Worm (Caenorhabditis elegans): Measurements from ENCODE around the gene cutl-16.

The cutl-16 gene

DNA sequence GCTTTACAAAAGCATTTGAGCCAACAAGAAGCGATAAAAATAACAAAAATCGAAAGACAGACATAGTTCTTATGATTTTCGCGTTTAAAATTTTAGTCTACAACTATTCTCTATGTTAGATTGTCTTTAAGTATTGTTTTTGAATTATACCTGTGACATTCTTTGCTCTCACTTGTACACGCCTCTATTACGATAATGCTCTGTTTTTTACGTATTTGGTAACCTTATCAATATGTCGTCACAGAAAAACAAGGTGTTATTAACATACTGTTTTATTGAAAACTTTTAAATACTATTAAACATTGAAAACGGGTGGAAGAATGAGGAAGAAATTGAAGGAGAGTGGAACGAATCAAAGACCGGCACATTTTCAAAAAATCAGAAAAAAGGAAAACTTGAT is 33.9 kb upstream of the cutl-16 start, which contains the start of gene spp-11:
Gene spp-11, minus strand, starts transcription at position 101 of the 400 bp plus-strand sequence.
- TF ChIP-seq nhr-90 (tag; optimal IDR thresholded peaks at IDR 0.05; ENCODE audit: poor library complexity) = no peak

DNA sequence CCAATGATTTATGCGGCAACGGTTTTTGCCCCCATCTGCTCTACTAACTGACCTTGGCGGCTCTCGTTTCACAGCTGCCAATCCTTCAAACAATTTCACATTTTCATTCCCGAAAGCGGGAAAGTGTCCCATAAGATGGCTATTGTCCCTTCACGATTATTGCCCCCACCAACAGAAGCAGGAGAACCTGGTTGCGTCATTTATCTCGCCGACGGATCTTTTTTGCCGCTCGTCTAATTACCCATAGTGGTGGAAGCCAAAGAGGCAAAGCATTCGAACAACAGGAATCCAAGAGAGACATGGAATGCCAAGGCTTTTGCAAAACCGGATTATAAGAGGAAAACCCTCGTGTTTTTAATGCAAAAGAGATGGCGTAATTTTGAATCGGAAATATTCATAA is 32.1 kb upstream of the cutl-16 start:
- TF ChIP-seq Y116A8C.19 (tag; optimal IDR thresholded peaks at IDR 0.05; ENCODE audit: borderline replicate concordance) (no peak), lin-39 (tag; optimal IDR thresholded peaks at IDR 0.05) (no peak), efl-3 (GFP tag; optimal IDR thresholded peaks at IDR 0.05) (no peak), egl-27 (tag; optimal IDR thresholded peaks at IDR 0.05) (no peak), blmp-1 (tag; optimal IDR thresholded peaks at IDR 0.05) (peak; percentile 45)

DNA sequence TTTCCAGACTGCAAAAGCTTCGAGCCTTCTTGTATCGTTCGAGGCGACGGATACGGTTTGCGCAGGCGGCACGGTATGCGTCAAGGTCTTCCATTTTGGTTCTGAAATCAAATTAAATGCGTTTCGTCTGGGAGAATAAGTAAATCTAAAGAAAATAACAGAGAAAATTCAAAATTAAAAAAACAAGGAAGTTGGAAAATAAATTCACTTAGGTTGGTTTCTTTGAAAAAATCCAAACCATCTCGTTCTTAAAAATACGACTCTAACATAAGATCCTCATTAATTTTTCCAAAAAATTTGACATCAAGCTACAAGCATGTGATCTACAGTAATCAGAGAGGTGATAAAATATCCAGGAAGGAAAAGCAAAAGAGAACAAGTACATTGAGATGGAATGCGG is 31.0 kb upstream of the cutl-16 start, which contains the start of gene T25D10.4:
Gene T25D10.4, minus strand, starts transcription at position 101 of the 400 bp plus-strand sequence.
- TF ChIP-seq snu-23 (GFP tag; optimal IDR thresholded peaks at IDR 0.05) (no peak), mef-2 (tag; optimal IDR thresholded peaks at IDR 0.05) (no peak), hlh-17 (GFP tag; optimal IDR thresholded peaks at IDR 0.05; ENCODE audit: borderline replicate concordance) (no peak), dsc-1 (tag; optimal IDR thresholded peaks at IDR 0.05) (no peak), lsy-2 (tag; optimal IDR thresholded peaks at IDR 0.05) (no peak), pag-3 (tag; optimal IDR thresholded peaks at IDR 0.05; ENCODE audit: borderline replicate concordance, insufficient read depth) (no peak), unc-86 (tag; optimal IDR thresholded peaks at IDR 0.05) (no peak), xbp-1 (tag; optimal IDR thresholded peaks at IDR 0.05) (no peak), mdl-1 (tag; optimal IDR thresholded peaks at IDR 0.05) (no peak), efl-1 (optimal IDR thresholded peaks at IDR 0.05) (no peak), efl-1 (GFP tag; optimal IDR thresholded peaks at IDR 0.05 in 1 of 2) (no peak), aly-2 (tag; optimal IDR thresholded peaks at IDR 0.05) (no peak), blmp-1 (tag; optimal IDR thresholded peaks at IDR 0.05) (no peak), nhr-76 (tag; optimal IDR thresholded peaks at IDR 0.05) (no peak), ztf-11 (tag; optimal IDR thresholded peaks at IDR 0.05) (no peak), nhr-19 (GFP tag; conservative IDR thresholded peaks at IDR 0.05) (no peak), irx-1 (tag; optimal IDR thresholded peaks at IDR 0.05) (no peak), ets-5 (GFP tag; IDR thresholded peaks at IDR 0.05) (no peak), nhr-85 (tag) (no peak), mab-9 (GFP tag; IDR thresholded peaks at IDR 0.05) (no peak)

DNA sequence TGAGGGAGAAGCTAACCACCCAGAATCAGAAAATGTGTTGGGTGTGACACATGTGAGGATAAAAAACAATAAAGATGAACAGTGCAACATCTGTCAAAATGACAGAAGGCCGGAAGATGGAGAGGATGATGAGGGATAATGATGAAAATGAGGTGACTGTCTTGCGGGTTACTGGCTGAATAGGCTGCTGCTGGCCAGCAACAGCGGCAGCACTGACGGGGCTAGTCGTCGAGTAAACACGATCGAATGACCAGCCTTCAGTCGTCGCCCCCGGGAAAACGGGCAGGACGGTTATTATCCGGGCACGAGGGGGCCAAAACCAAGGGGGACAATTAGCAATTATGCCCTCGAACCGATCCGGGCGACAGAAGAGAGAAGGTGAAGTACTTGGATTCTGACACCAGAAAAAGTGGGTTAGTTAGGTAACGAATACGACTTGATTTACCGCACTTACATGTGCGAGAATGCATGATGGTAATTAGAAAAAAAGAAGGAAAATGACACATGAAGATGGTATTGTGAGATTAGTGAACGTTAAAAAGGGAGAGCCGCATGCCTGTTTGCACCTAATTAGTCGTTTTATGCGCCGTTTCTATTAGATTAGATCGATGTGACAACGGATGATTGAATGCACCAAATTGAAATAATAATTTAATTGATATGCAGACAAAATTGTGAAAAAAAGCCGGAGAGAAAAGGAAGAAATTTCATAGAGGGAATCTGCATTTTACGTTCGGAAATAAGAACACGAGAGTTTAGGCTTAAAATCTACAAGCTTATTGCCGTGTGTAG is 29.4 kb upstream of the cutl-16 start:
- TF ChIP-seq ceh-8 (GFP tag; optimal IDR thresholded peaks at IDR 0.05) (no peak), nhr-20 (tag; optimal IDR thresholded peaks at IDR 0.05) (no peak), irx-1 (tag; optimal IDR thresholded peaks at IDR 0.05) (no peak), efl-1 (optimal IDR thresholded peaks at IDR 0.05) (no peak), efl-1 (GFP tag; optimal IDR thresholded peaks at IDR 0.05 in 1 of 2) (peak in 1 of 2 experiments; percentile 43), lsy-2 (tag; optimal IDR thresholded peaks at IDR 0.05) (no peak), blmp-1 (tag; optimal IDR thresholded peaks at IDR 0.05) (peak; percentile 1), lin-39 (tag; optimal IDR thresholded peaks at IDR 0.05) (no peak), xbp-1 (tag; optimal IDR thresholded peaks at IDR 0.05) (no peak), lin-13 (GFP tag; optimal IDR thresholded peaks at IDR 0.05) (no peak), nhr-76 (tag; optimal IDR thresholded peaks at IDR 0.05) (no peak)

DNA sequence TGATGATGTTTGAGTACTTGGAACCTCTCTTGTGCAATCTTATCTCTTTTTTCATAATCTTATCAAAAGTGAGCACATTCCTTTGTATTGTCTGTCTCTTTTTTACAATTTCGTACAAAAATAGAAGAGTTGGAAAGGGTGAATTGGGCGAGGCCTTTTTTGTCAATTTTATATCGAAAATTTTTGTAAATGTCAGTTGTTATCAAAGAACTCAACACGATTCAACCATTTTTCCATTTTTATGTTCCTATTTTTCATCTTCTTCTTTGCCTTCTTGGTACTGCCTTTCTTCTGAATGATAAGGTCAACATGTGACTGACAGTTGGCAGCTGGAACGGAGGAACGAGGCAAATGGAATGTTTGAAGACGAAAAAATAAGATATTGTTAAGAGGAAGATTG is 27.4 kb upstream of the cutl-16 start:
- no peak for TF ChIP-seq ama-1 (optimal IDR thresholded peaks at IDR 0.05)
- TF ChIP-seq elt-3 (tag; optimal IDR thresholded peaks at IDR 0.05) = peak in 1 of 6 experiments; percentile 61
- peak; percentile 28 for TF ChIP-seq pax-3 (tag; optimal IDR thresholded peaks at IDR 0.05)
- TF ChIP-seq lin-14 (GFP tag; optimal IDR thresholded peaks at IDR 0.05) = peak; percentile 43
- peak; percentile 89 for TF ChIP-seq elt-2 (tag; optimal IDR thresholded peaks at IDR 0.05)
- TF ChIP-seq lin-35 (GFP tag; optimal IDR thresholded peaks at IDR 0.05) = peak in 1 of 2 experiments; percentile 22
- TF ChIP-seq ces-1 (GFP tag; optimal IDR thresholded peaks at IDR 0.05) = no peak
- TF ChIP-seq efl-1 (optimal IDR thresholded peaks at IDR 0.05) = no peak
- no peak for TF ChIP-seq efl-1 (GFP tag; optimal IDR thresholded peaks at IDR 0.05 in 1 of 2)
